Fruit fly (Drosophila melanogaster): ENCODE data around the gene Nha1.

The Nha1 gene

DNA sequence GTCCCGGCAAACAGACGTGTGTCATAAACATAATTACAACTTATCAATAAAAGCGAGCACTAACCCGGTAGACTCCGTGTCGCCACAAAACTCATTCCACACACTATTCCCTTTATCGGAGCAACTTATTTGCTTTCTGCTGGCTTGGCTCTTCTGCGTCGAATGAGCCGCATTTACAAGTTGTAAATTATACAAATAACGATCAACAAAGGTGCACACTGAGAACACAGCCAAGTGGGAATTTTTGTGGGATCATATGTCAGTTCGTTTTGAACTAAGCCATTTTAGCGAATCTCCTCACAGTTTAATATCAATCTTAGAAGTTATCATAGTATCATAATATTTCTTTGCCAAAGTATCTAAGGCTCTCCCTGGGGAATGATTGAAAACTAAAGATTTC lies 51.8 kb downstream of the Nha1 start (continued):
- TF ChIP-seq fd102C (GFP tag; optimal IDR thresholded peaks at IDR 0.05) (peak; percentile 44), wor (GFP tag; IDR thresholded peaks at IDR 0.05) (no peak), CG12942 (GFP tag; optimal IDR thresholded peaks at IDR 0.05) (no peak), ind (GFP tag; optimal IDR thresholded peaks at IDR 0.05) (no peak), CG1529 (GFP tag; optimal IDR thresholded peaks at IDR 0.05) (peak; percentile 24), Asciz (GFP tag; optimal IDR thresholded peaks at IDR 0.05) (no peak), CG13123 (GFP tag; optimal IDR thresholded peaks at IDR 0.05) (no peak), pfk (GFP tag; optimal IDR thresholded peaks at IDR 0.05) (no peak), E2f2 (GFP tag; IDR thresholded peaks at IDR 0.05) (no peak), GATAe (GFP tag; conservative IDR thresholded peaks at IDR 0.05) (no peak), pan (optimal IDR thresholded peaks at IDR 0.05) (no peak), pan (GFP tag; optimal IDR thresholded peaks at IDR 0.05 in 1 of 2, IDR thresholded peaks at IDR 0.05 in 1 of 2) (no peak), D (optimal IDR thresholded peaks at IDR 0.05) (no peak), D (GFP tag; optimal IDR thresholded peaks at IDR 0.05) (peak; percentile 31), gsb (GFP tag; IDR thresholded peaks at IDR 0.05) (no peak), CG15696 (tag; optimal IDR thresholded peaks at IDR 0.05) (peak; percentile 67), ATbp (GFP tag; optimal IDR thresholded peaks at IDR 0.05) (peak; percentile 13), Dll (GFP tag; IDR thresholded peaks at IDR 0.05; ENCODE audit: partially characterized antibody) (no peak), sd (tag; optimal IDR thresholded peaks at IDR 0.05) (no peak), CG4328 (GFP tag; optimal IDR thresholded peaks at IDR 0.05) (no peak), CG17361 (GFP tag; IDR thresholded peaks at IDR 0.05) (no peak), CG8089 (GFP tag; optimal IDR thresholded peaks at IDR 0.05) (peak; percentile 8), MBD-R2 (GFP tag; IDR thresholded peaks at IDR 0.05) (no peak), klu (GFP tag; IDR thresholded peaks at IDR 0.05) (no peak), nerfin-1 (tag; optimal IDR thresholded peaks at IDR 0.05) (no peak), Scr (GFP tag; IDR thresholded peaks at IDR 0.05; ENCODE audit: partially characterized antibody) (no peak), CG2120 (GFP tag; optimal IDR thresholded peaks at IDR 0.05) (no peak), CG32532 (GFP tag; IDR thresholded peaks at IDR 0.05) (no peak), CG9817 (tag; optimal IDR thresholded peaks at IDR 0.05) (no peak), shn (GFP tag; optimal IDR thresholded peaks at IDR 0.05) (no peak), CG1603 (tag; optimal IDR thresholded peaks at IDR 0.05) (peak; percentile 41), MTF-1 (GFP tag; optimal IDR thresholded peaks at IDR 0.05; ENCODE audit: borderline replicate concordance) (peak; percentile 31), Opbp (GFP tag; IDR thresholded peaks at IDR 0.05; ENCODE audit: partially characterized antibody) (no peak), Eip74EF (GFP tag; optimal IDR thresholded peaks at IDR 0.05) (no peak), ci (GFP tag; IDR thresholded peaks at IDR 0.05) (peak; percentile 28; the same call in 1 of the 3 replicates), CG15601 (tag; optimal IDR thresholded peaks at IDR 0.05) (peak; percentile 26), Blimp-1 (GFP tag; optimal IDR thresholded peaks at IDR 0.05) (peak; percentile 12), chm (GFP tag; IDR thresholded peaks at IDR 0.05) (no peak), CG6813 (GFP tag; optimal IDR thresholded peaks at IDR 0.05) (peak; percentile 42), Tbp (GFP tag; optimal IDR thresholded peaks at IDR 0.05) (no peak), lov (optimal IDR thresholded peaks at IDR 0.05) (no peak), lov (GFP tag; IDR thresholded peaks at IDR 0.05) (no peak), CG13624 (GFP tag; optimal IDR thresholded peaks at IDR 0.05) (no peak)
